Worm (Caenorhabditis elegans) whole organism, L1 larva: Measurements from ENCODE around the gene C56G2.4.

Source experiments
- aly-2 ChIP-seq: fragments of 150-350 bp; optimal IDR thresholded peaks from 2 replicates; lab custom pipeline; 2014; ENCODE audit warnings: missing biosample characterization, missing genetic modification characterization
- ces-1 ChIP-seq: fragments of 150-350 bp; optimal IDR thresholded peaks from 2 replicates; lab custom pipeline; 2014; ENCODE audit warnings: missing biosample characterization, missing genetic modification reagents, missing genetic modification characterization
- dpl-1 ChIP-seq, 3 experiments: fragments of 150-350 bp in 2 of 3; sonication (generic microtip) in 1 of 3; optimal IDR thresholded peaks; 2 replicates each; lab custom pipeline; 2014 to 2017; ENCODE audit warnings: missing biosample characterization in 3 of 3, missing genetic modification characterization in 3 of 3, missing genetic modification reagents in 3 of 3
- elt-3 ChIP-seq, 6 experiments: fragments of 150-350 bp in 1 of 6; sonication (generic microtip); optimal IDR thresholded peaks; 2 replicates each; lab custom pipeline; 2017 to 2018; ENCODE audit warnings: missing biosample characterization in 6 of 6, missing genetic modification characterization in 6 of 6, inconsistent platforms in 1 of 6
- fkh-10 ChIP-seq: sonication (generic microtip); optimal IDR thresholded peaks from 2 replicates; lab custom pipeline; 2017; ENCODE audit warnings: missing biosample characterization, missing genetic modification reagents, missing genetic modification characterization
- hpl-2 ChIP-seq: fragments of 150-350 bp; optimal IDR thresholded peaks from 2 replicates; lab custom pipeline; 2014; ENCODE audit warnings: missing biosample characterization, missing genetic modification reagents, missing genetic modification characterization
- lin-39 ChIP-seq: fragments of 150-350 bp; optimal IDR thresholded peaks from 2 replicates; lab custom pipeline; 2014; ENCODE audit warnings: missing biosample characterization, missing genetic modification reagents, missing genetic modification characterization
- lsy-2 ChIP-seq, 2 experiments: fragments of 150-350 bp; optimal IDR thresholded peaks; 2 replicates each; lab custom pipeline; 2014; ENCODE audit warnings: missing biosample characterization in 2 of 2, missing genetic modification characterization in 2 of 2
- mep-1 ChIP-seq: fragments of 150-350 bp; optimal IDR thresholded peaks from 2 replicates; lab custom pipeline; 2014; ENCODE audit warnings: missing biosample characterization, missing genetic modification characterization
- nhr-28 ChIP-seq: fragments of 150-350 bp; optimal IDR thresholded peaks from 2 replicates; lab custom pipeline; 2014; ENCODE audit warnings: missing biosample characterization, missing genetic modification characterization
- swsn-7 ChIP-seq: sonication (generic microtip); optimal IDR thresholded peaks from 2 replicates; lab custom pipeline; 2016; ENCODE audit warnings: missing genetic modification characterization, missing compliant biosample characterization
- unc-62 ChIP-seq: fragments of 150-350 bp; optimal IDR thresholded peaks from 2 replicates; lab custom pipeline; 2014; ENCODE audit warnings: missing biosample characterization, missing genetic modification reagents, missing genetic modification characterization
- unc-98 ChIP-seq: fragments of 200-800 bp; sonication (Bioruptor generic); IDR thresholded peaks from 2 replicates; pipeline ENCODE4 v1.3.6; 2022; ENCODE audit warnings: missing genetic modification characterization, missing compliant biosample characterization

DNA sequence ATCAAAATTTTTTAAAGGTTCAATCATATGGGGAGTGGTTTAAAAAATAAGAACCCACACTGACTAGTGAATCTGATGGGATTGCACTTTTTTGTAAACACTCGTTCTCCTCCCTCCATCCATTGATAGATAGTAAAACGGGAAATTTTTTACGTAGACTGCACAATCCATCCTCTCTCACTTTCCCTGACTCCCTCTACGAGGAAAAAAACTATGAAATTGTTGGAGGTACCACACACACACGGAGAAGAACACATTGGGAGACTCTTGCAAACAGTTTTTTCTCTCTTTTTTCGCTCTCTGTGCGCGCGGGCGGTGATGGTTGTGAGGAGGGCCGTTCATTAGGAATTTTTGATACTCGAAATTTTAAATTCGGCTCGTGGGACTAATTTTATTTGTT, 23.8 kb downstream of the C56G2.4 start:
- TF ChIP-seq mep-1 (tag; lab: Kevin White, UChicago) = no peak
- TF ChIP-seq unc-62 = no peak
- no peak for TF ChIP-seq ces-1 (GFP tag; lab: Kevin White, UChicago)
- TF ChIP-seq aly-2 (tag; lab: Kevin White, UChicago) = no peak
- no peak for TF ChIP-seq unc-98 (GFP tag; lab: Robert Waterston, UW)
- TF ChIP-seq fkh-10 = no peak
- no peak for TF ChIP-seq elt-3 (tag; optimal IDR thresholded peaks at IDR 0.05; lab: Kevin White, UChicago)
- TF ChIP-seq nhr-28 (tag; lab: Kevin White, UChicago) = no peak
- TF ChIP-seq lsy-2 (tag; optimal IDR thresholded peaks at IDR 0.05; lab: Kevin White, UChicago) = no peak
- TF ChIP-seq swsn-7 (tag; lab: Kevin White, UChicago) = no peak
- no peak for TF ChIP-seq dpl-1 (GFP tag; optimal IDR thresholded peaks at IDR 0.05; lab: Kevin White, UChicago)
- TF ChIP-seq hpl-2 (GFP tag; lab: Kevin White, UChicago) = no peak
- TF ChIP-seq lin-39 (tag; lab: Kevin White, UChicago) = no peak
